Fruit fly (Drosophila melanogaster): ENCODE measurements around the gene Atg4b.

Gene Atg4b

dm6 chr3R:15356645-15357431, at the start of gene Atg4b, which contains the start of gene Hibch:
Gene Atg4b (minus strand): TSS chr3R:15356924.
Gene Hibch (plus strand): TSS chr3R:15357229.
- no peak for TF ChIP-seq pan (optimal IDR thresholded peaks at IDR 0.05)
- peak; percentile 60 for TF ChIP-seq CG8478 (optimal IDR thresholded peaks at IDR 0.05)

- no peak for TF ChIP-seq CG8478 (optimal IDR thresholded peaks at IDR 0.05)
- TF ChIP-seq pan (optimal IDR thresholded peaks at IDR 0.05): no peak
- TF ChIP-seq Dll (optimal IDR thresholded peaks at IDR 0.05): no peak
- TF ChIP-seq EcR (GFP tag; optimal IDR thresholded peaks at IDR 0.05): no peak
- TF ChIP-seq usp (GFP tag; optimal IDR thresholded peaks at IDR 0.05): no peak
- no peak for TF ChIP-seq psq (optimal IDR thresholded peaks at IDR 0.05)
Measured at dm6 chr3R:15406393-15406792, 49.7 kb upstream of the Atg4b start.

dm6 chr3R:15402654-15403053, 45.9 kb upstream of the Atg4b start:
- TF ChIP-seq usp (GFP tag; optimal IDR thresholded peaks at IDR 0.05): no peak
- TF ChIP-seq pan (optimal IDR thresholded peaks at IDR 0.05): no peak
- no peak for TF ChIP-seq EcR (GFP tag; optimal IDR thresholded peaks at IDR 0.05)
- no peak for TF ChIP-seq Dll (optimal IDR thresholded peaks at IDR 0.05)
- no peak for TF ChIP-seq CG8478 (optimal IDR thresholded peaks at IDR 0.05)
- TF ChIP-seq psq (optimal IDR thresholded peaks at IDR 0.05): no peak

dm6 chr3R:15393206-15393805, 36.6 kb upstream of the Atg4b start:
- no peak for TF ChIP-seq pan (optimal IDR thresholded peaks at IDR 0.05)

- no peak for TF ChIP-seq pan (optimal IDR thresholded peaks at IDR 0.05)
- TF ChIP-seq Dll (optimal IDR thresholded peaks at IDR 0.05): no peak
- TF ChIP-seq psq (optimal IDR thresholded peaks at IDR 0.05): no peak
- no peak for TF ChIP-seq EcR (GFP tag; optimal IDR thresholded peaks at IDR 0.05)
- TF ChIP-seq usp (GFP tag; optimal IDR thresholded peaks at IDR 0.05): no peak
- no peak for TF ChIP-seq CG8478 (optimal IDR thresholded peaks at IDR 0.05)
Measured at dm6 chr3R:15382851-15383250, 26.1 kb upstream of the Atg4b start, which contains the start of gene h-cup. Gene h-cup (minus strand): TSS chr3R:15382951.

- TF ChIP-seq CG8478 (optimal IDR thresholded peaks at IDR 0.05) (no peak), pan (optimal IDR thresholded peaks at IDR 0.05) (no peak), usp (GFP tag; optimal IDR thresholded peaks at IDR 0.05) (no peak), psq (optimal IDR thresholded peaks at IDR 0.05) (no peak), EcR (GFP tag; optimal IDR thresholded peaks at IDR 0.05) (no peak), Dll (optimal IDR thresholded peaks at IDR 0.05) (no peak)
Measured at dm6 chr3R:15379071-15379470, 22.3 kb upstream of the Atg4b start.

- TF ChIP-seq EcR (GFP tag; optimal IDR thresholded peaks at IDR 0.05) (no peak), psq (optimal IDR thresholded peaks at IDR 0.05) (no peak), CG8478 (optimal IDR thresholded peaks at IDR 0.05) (no peak), Dll (optimal IDR thresholded peaks at IDR 0.05) (no peak), pan (optimal IDR thresholded peaks at IDR 0.05) (no peak), usp (GFP tag; optimal IDR thresholded peaks at IDR 0.05) (no peak)
Measured at dm6 chr3R:15375470-15375869, 18.7 kb upstream of the Atg4b start.

- TF ChIP-seq EcR (GFP tag; optimal IDR thresholded peaks at IDR 0.05) (no peak), usp (GFP tag; optimal IDR thresholded peaks at IDR 0.05) (no peak), CG8478 (optimal IDR thresholded peaks at IDR 0.05) (no peak), pan (optimal IDR thresholded peaks at IDR 0.05) (no peak), psq (optimal IDR thresholded peaks at IDR 0.05) (no peak), Dll (optimal IDR thresholded peaks at IDR 0.05) (no peak)
Measured at dm6 chr3R:15374397-15374796, 17.7 kb upstream of the Atg4b start, which contains the start of gene Rbp. Gene Rbp (plus strand): TSS chr3R:15374635.

- TF ChIP-seq usp (GFP tag; optimal IDR thresholded peaks at IDR 0.05): no peak
- no peak for TF ChIP-seq CG8478 (optimal IDR thresholded peaks at IDR 0.05)
Measured at dm6 chr3R:15371833-15372232, 15.1 kb upstream of the Atg4b start, which contains the start of the genes Ccm3 and CG6136. Gene Ccm3 (plus strand): TSS chr3R:15371957. Gene CG6136 (minus strand): TSS chr3R:15372212.

dm6 chr3R:15369742-15370141, 13.0 kb upstream of the Atg4b start, which contains the start of gene CG14868:
Gene CG14868 (minus strand): TSS chr3R:15369945.
- TF ChIP-seq pan (optimal IDR thresholded peaks at IDR 0.05) (no peak), usp (GFP tag; optimal IDR thresholded peaks at IDR 0.05) (no peak), CG8478 (optimal IDR thresholded peaks at IDR 0.05) (no peak), Dll (optimal IDR thresholded peaks at IDR 0.05) (no peak), EcR (GFP tag; optimal IDR thresholded peaks at IDR 0.05) (no peak), psq (optimal IDR thresholded peaks at IDR 0.05) (no peak)

dm6 chr3R:15367477-15367876, 10.8 kb upstream of the Atg4b start, which contains the start of gene CG34404:
Gene CG34404 (minus strand): TSS chr3R:15367665.
- TF ChIP-seq psq (optimal IDR thresholded peaks at IDR 0.05): no peak
- TF ChIP-seq Dll (optimal IDR thresholded peaks at IDR 0.05): no peak
- no peak for TF ChIP-seq CG8478 (optimal IDR thresholded peaks at IDR 0.05)
- no peak for TF ChIP-seq EcR (GFP tag; optimal IDR thresholded peaks at IDR 0.05)
- TF ChIP-seq pan (optimal IDR thresholded peaks at IDR 0.05): no peak
- TF ChIP-seq usp (GFP tag; optimal IDR thresholded peaks at IDR 0.05): no peak

dm6 chr3R:15366839-15367238, 10.1 kb upstream of the Atg4b start:
- TF ChIP-seq psq (optimal IDR thresholded peaks at IDR 0.05) (no peak), EcR (GFP tag; optimal IDR thresholded peaks at IDR 0.05) (no peak), usp (GFP tag; optimal IDR thresholded peaks at IDR 0.05) (no peak), Dll (optimal IDR thresholded peaks at IDR 0.05) (no peak), CG8478 (optimal IDR thresholded peaks at IDR 0.05) (no peak), pan (optimal IDR thresholded peaks at IDR 0.05) (no peak)

Data from whole organism.